Fruit fly (Drosophila melanogaster) whole organism, adult: ENCODE measurements around the gene per.

ENCODE experiments used
- CG12768 ChIP-seq: fragments of 200-800 bp; sonication (Bioruptor generic); optimal IDR thresholded peaks from 2 replicates; lab custom pipeline; 2017; ENCODE audit warnings: missing biosample characterization, missing genetic modification characterization, mild to moderate bottlenecking, moderate library complexity, missing genetic modification reagents
- CG7045 ChIP-seq: fragments of 200-800 bp; sonication (Bioruptor generic); optimal IDR thresholded peaks from 2 replicates; lab custom pipeline; 2017; ENCODE audit warnings: missing biosample characterization, mild to moderate bottlenecking, missing genetic modification characterization
- CG7101 ChIP-seq: fragments of 200-800 bp; sonication (Bioruptor generic); optimal IDR thresholded peaks from 2 replicates; lab custom pipeline; 2018; ENCODE audit warnings: missing biosample characterization, mild to moderate bottlenecking, missing genetic modification characterization, moderate library complexity
- Clk ChIP-seq: fragments of 200-800 bp; sonication (Bioruptor generic); optimal IDR thresholded peaks from 2 replicates; lab custom pipeline; 2017; ENCODE audit warnings: missing biosample characterization, missing genetic modification characterization
- Crg-1 ChIP-seq: fragments of 200-800 bp; sonication (Bioruptor generic); optimal IDR thresholded peaks from 2 replicates; lab custom pipeline; 2016; ENCODE audit warnings: missing biosample characterization, missing genetic modification characterization
- bab1 ChIP-seq: fragments of 200-800 bp; sonication (Bioruptor generic); optimal IDR thresholded peaks from 3 replicates; lab custom pipeline; 2019; ENCODE audit warnings: missing biosample characterization, mild to moderate bottlenecking, missing genetic modification characterization, moderate library complexity
- cic ChIP-seq: fragments of 200-800 bp; sonication (Bioruptor generic); optimal IDR thresholded peaks from 2 replicates; lab custom pipeline; 2017; ENCODE audit warnings: missing biosample characterization, mild to moderate bottlenecking, missing genetic modification characterization, moderate library complexity
- kay ChIP-seq: fragments of 200-800 bp; sonication (Bioruptor generic); peaks from one replicate; lab custom pipeline; 2016; ENCODE audit warnings: missing biosample characterization, missing genetic modification characterization, borderline replicate concordance
- tj ChIP-seq: fragments of 200-800 bp; sonication (Bioruptor generic); optimal IDR thresholded peaks from 3 replicates; lab custom pipeline; 2017; ENCODE audit warnings: missing biosample characterization, mild to moderate bottlenecking, missing genetic modification characterization, moderate library complexity
- toe ChIP-seq: fragments of 200-800 bp; sonication (Bioruptor generic); optimal IDR thresholded peaks from 2 replicates; lab custom pipeline; 2016; ENCODE audit warnings: missing biosample characterization, missing genetic modification characterization

DNA sequence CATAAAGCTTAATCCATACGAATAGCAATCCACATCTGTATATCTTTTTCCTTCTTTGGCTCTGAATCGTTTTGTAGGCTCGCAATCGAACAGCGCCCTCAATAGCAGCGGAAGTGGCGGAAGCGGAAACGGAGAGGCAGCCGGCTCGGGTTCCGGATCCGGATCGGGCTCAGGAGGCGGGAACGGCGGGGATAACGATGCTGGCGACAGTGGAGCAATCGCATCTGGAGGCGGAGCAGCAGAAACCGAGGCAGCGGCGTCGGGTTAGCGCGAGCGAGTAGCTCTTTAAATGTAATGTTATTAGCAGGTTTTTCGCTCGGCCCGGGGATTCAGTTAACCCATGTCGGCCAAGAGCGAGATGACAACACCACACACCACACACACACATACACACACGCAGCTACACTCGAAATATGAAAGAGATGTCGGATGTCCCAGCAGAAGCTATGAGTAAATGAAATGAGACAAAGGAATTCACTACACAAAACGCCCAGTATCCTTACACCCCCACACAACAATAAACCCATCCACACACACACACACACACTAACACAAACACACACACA lies 8.3 kb upstream of the per start:
- TF ChIP-seq CG7101 (tag; lab: Kevin White, UChicago) (no peak), kay (GFP tag; lab: Kevin White, UChicago) (no peak), CG12768 (GFP tag; lab: Kevin White, UChicago) (no peak), toe (GFP tag; lab: Kevin White, UChicago) (no peak), CG7045 (GFP tag; lab: Kevin White, UChicago) (no peak), tj (GFP tag; lab: Kevin White, UChicago) (no peak), cic (no peak), Clk (GFP tag; lab: Kevin White, UChicago) (no peak), Crg-1 (GFP tag; lab: Kevin White, UChicago) (no peak), bab1 (GFP tag; lab: Kevin White, UChicago) (no peak)
